Fruit fly (Drosophila melanogaster) whole organism, embryonic: ENCODE results near the gene D.

ENCODE experiments used
- Atf-2 ChIP-seq: fragments of 200-800 bp; sonication (Bioruptor generic); optimal IDR thresholded peaks from 2 replicates; lab custom pipeline; 2016; ENCODE audit warnings: missing biosample characterization, missing genetic modification characterization
- B-H1 ChIP-seq: fragments of 200-800 bp; sonication (Bioruptor generic); IDR thresholded peaks from 3 replicates; pipeline ENCODE4 v1.3.6; 2022; ENCODE audit warnings: missing biosample characterization, missing genetic modification characterization
- CG10321 ChIP-seq: fragments of 200-800 bp; sonication (Bioruptor generic); IDR thresholded peaks from 2 replicates; pipeline ENCODE4 v1.3.6; 2022; ENCODE audit warnings: missing biosample characterization, missing genetic modification characterization
- CG11504 ChIP-seq: fragments of 200-800 bp; sonication (Bioruptor generic); optimal IDR thresholded peaks from 3 replicates; lab custom pipeline; 2019; ENCODE audit warnings: missing biosample characterization, mild to moderate bottlenecking, missing genetic modification characterization, moderate library complexity
- CG12219 ChIP-seq: fragments of 200-800 bp; sonication (Bioruptor generic); optimal IDR thresholded peaks from 3 replicates; lab custom pipeline; 2018; ENCODE audit warnings: missing biosample characterization, mild to moderate bottlenecking, missing genetic modification characterization
- CG13894 ChIP-seq: fragments of 200-800 bp; sonication (Bioruptor generic); optimal IDR thresholded peaks from 3 replicates; lab custom pipeline; 2018; ENCODE audit warnings: missing biosample characterization, mild to moderate bottlenecking, missing genetic modification characterization, moderate library complexity
- CG14050 ChIP-seq: fragments of 200-800 bp; sonication (Bioruptor generic); IDR thresholded peaks from 3 replicates; pipeline ENCODE4 v1.3.6; 2022; ENCODE audit warnings: missing biosample characterization, missing genetic modification characterization
- CG14710 ChIP-seq: fragments of 200-800 bp; sonication (Bioruptor generic); optimal IDR thresholded peaks from 3 replicates; lab custom pipeline; 2019; ENCODE audit warnings: missing biosample characterization, mild to moderate bottlenecking, missing genetic modification characterization, moderate library complexity
- CG14965 ChIP-seq: fragments of 200-800 bp; sonication (Bioruptor generic); optimal IDR thresholded peaks from 2 replicates; lab custom pipeline; 2016; ENCODE audit warnings: missing biosample characterization, missing genetic modification characterization, borderline replicate concordance
- CG15073 ChIP-seq: fragments of 200-800 bp; sonication (Bioruptor generic); optimal IDR thresholded peaks from 2 replicates; lab custom pipeline; 2016; ENCODE audit warnings: missing biosample characterization, missing genetic modification characterization
- CG15601 ChIP-seq: fragments of 200-800 bp; sonication (Bioruptor generic); optimal IDR thresholded peaks from 3 replicates; lab custom pipeline; 2019; ENCODE audit warnings: missing biosample characterization, mild to moderate bottlenecking, missing genetic modification characterization, moderate library complexity
- CG15696 ChIP-seq: fragments of 200-800 bp; sonication (Bioruptor generic); optimal IDR thresholded peaks from 2 replicates; lab custom pipeline; 2019; ENCODE audit warnings: missing biosample characterization, mild to moderate bottlenecking, missing genetic modification characterization, moderate library complexity
- CG1603 ChIP-seq: fragments of 200-800 bp; sonication (Bioruptor generic); optimal IDR thresholded peaks from 2 replicates; lab custom pipeline; 2019; ENCODE audit warnings: missing biosample characterization, mild to moderate bottlenecking, missing genetic modification characterization, moderate library complexity
- CG17186 ChIP-seq: fragments of 200-800 bp; sonication (Bioruptor generic); optimal IDR thresholded peaks from 3 replicates; lab custom pipeline; 2017; ENCODE audit warnings: missing biosample characterization, missing genetic modification reagents, missing genetic modification characterization
- CG2129 ChIP-seq: fragments of 200-800 bp; sonication (Bioruptor generic); IDR thresholded peaks from 2 replicates; pipeline ENCODE4 v1.3.6; 2022; ENCODE audit warnings: missing biosample characterization, missing genetic modification characterization; ENCODE audit not compliant: partially characterized antibody
- CG2889 ChIP-seq: fragments of 200-800 bp; sonication (Bioruptor generic); IDR thresholded peaks from 3 replicates; pipeline ENCODE4 v1.3.6; 2022; ENCODE audit warnings: missing biosample characterization, missing genetic modification characterization
- CG30403 ChIP-seq: fragments of 200-800 bp; sonication (Bioruptor generic); optimal IDR thresholded peaks from 3 replicates; lab custom pipeline; 2016; ENCODE audit warnings: missing biosample characterization, missing genetic modification characterization
- CG33213 ChIP-seq: fragments of 200-800 bp; sonication (Bioruptor generic); optimal IDR thresholded peaks from 3 replicates; lab custom pipeline; 2016; ENCODE audit warnings: missing biosample characterization, missing genetic modification characterization
- CG34224 ChIP-seq: fragments of 200-800 bp; sonication (Bioruptor generic); IDR thresholded peaks from 3 replicates; pipeline ENCODE4 v1.3.6; 2022; ENCODE audit warnings: missing biosample characterization, missing genetic modification characterization; ENCODE audit not compliant: partially characterized antibody
- CG6791 ChIP-seq: fragments of 200-800 bp; sonication (Bioruptor generic); IDR thresholded peaks from 3 replicates; pipeline ENCODE4 v1.3.6; 2022; ENCODE audit warnings: missing biosample characterization, missing genetic modification characterization; ENCODE audit not compliant: partially characterized antibody
- CG7357 ChIP-seq: fragments of 200-800 bp; sonication (Bioruptor generic); IDR thresholded peaks from 3 replicates; pipeline ENCODE4 v1.3.6; 2022; ENCODE audit warnings: missing biosample characterization, missing genetic modification characterization
- CG9876 ChIP-seq: fragments of 200-800 bp; sonication (Bioruptor generic); optimal IDR thresholded peaks from 2 replicates; lab custom pipeline; 2016; ENCODE audit warnings: missing biosample characterization, missing genetic modification characterization
- Chrac-16 ChIP-seq: fragments of 200-800 bp; sonication (Bioruptor generic); optimal IDR thresholded peaks from 3 replicates; lab custom pipeline; 2016; ENCODE audit warnings: missing biosample characterization, missing genetic modification characterization
- D19B ChIP-seq: fragments of 200-800 bp; sonication (Bioruptor generic); optimal IDR thresholded peaks from 2 replicates; lab custom pipeline; 2017; ENCODE audit warnings: missing biosample characterization, mild to moderate bottlenecking, missing genetic modification characterization
- Fer3 ChIP-seq: fragments of 200-800 bp; sonication (Bioruptor generic); optimal IDR thresholded peaks from 2 replicates; lab custom pipeline; 2018; ENCODE audit warnings: missing biosample characterization, mild to moderate bottlenecking, missing genetic modification characterization, moderate library complexity
- Gug ChIP-seq: fragments of 200-800 bp; sonication (Bioruptor generic); IDR thresholded peaks from 4 replicates; pipeline ENCODE4 v1.3.6; 2022; ENCODE audit warnings: missing biosample characterization, missing genetic modification characterization
- HmgD ChIP-seq: fragments of 200-800 bp; sonication (Bioruptor generic); optimal IDR thresholded peaks from 3 replicates; lab custom pipeline; 2016; ENCODE audit warnings: missing biosample characterization, missing genetic modification characterization
- Kr ChIP-seq: fragments of 200-800 bp; sonication (Bioruptor generic); optimal IDR thresholded peaks from 2 replicates; lab custom pipeline; 2017; ENCODE audit warnings: missing biosample characterization, mild to moderate bottlenecking, missing genetic modification characterization
- Lhr ChIP-seq: fragments of 200-800 bp; sonication (Bioruptor generic); optimal IDR thresholded peaks from 3 replicates; lab custom pipeline; 2017; ENCODE audit warnings: mild to moderate bottlenecking, missing biosample characterization, missing genetic modification reagents, missing genetic modification characterization
- Oaz ChIP-seq: fragments of 200-800 bp; sonication (Bioruptor generic); IDR thresholded peaks from 2 replicates; pipeline ENCODE4 v1.3.6; 2022; ENCODE audit warnings: missing biosample characterization, missing genetic modification characterization
- Sry-β ChIP-seq: fragments of 200-800 bp; sonication (Bioruptor generic); optimal IDR thresholded peaks from 2 replicates; lab custom pipeline; 2018; ENCODE audit warnings: missing biosample characterization, mild to moderate bottlenecking, missing genetic modification characterization, moderate library complexity
- ab ChIP-seq: fragments of 200-800 bp; sonication (Bioruptor generic); optimal IDR thresholded peaks from 2 replicates; lab custom pipeline; 2016; ENCODE audit warnings: missing biosample characterization, missing genetic modification characterization
- abd-A ChIP-seq: fragments of 200-800 bp; sonication (Bioruptor generic); optimal IDR thresholded peaks from 3 replicates; lab custom pipeline; 2019; ENCODE audit warnings: missing biosample characterization, mild to moderate bottlenecking, missing genetic modification characterization, moderate library complexity
- bigmax ChIP-seq: fragments of 200-800 bp; sonication (Bioruptor generic); optimal IDR thresholded peaks from 2 replicates; lab custom pipeline; 2018; ENCODE audit warnings: missing biosample characterization, mild to moderate bottlenecking, missing genetic modification characterization
- chinmo ChIP-seq: fragments of 200-800 bp; sonication (Bioruptor generic); IDR thresholded peaks from 4 replicates; pipeline ENCODE4 v1.3.6; 2022; ENCODE audit warnings: missing biosample characterization, missing genetic modification characterization; ENCODE audit not compliant: partially characterized antibody
- corto ChIP-seq: fragments of 200-800 bp; sonication (Bioruptor generic); optimal IDR thresholded peaks from 2 replicates; lab custom pipeline; 2016; ENCODE audit warnings: missing biosample characterization, mild to moderate bottlenecking, missing genetic modification characterization, moderate library complexity
- danr ChIP-seq: fragments of 200-800 bp; sonication (Bioruptor generic); IDR thresholded peaks from 2 replicates; pipeline ENCODE4 v1.3.6; 2022; ENCODE audit warnings: missing biosample characterization, missing genetic modification characterization
- dm ChIP-seq: fragments of 200-800 bp; sonication (Bioruptor generic); optimal IDR thresholded peaks from 3 replicates; lab custom pipeline; 2016; ENCODE audit warnings: missing biosample characterization, missing genetic modification characterization
- gsb-n ChIP-seq: fragments of 200-800 bp; sonication (Bioruptor generic); optimal IDR thresholded peaks from 3 replicates; lab custom pipeline; 2018; ENCODE audit warnings: missing biosample characterization, mild to moderate bottlenecking, missing genetic modification characterization
- hkb ChIP-seq, 2 experiments: fragments of 200-800 bp in 1 of 2; fragments of >200 bp in 1 of 2; sonication (Bioruptor generic) in 1 of 2; IDR thresholded peaks in 1 of 2; optimal IDR thresholded peaks in 1 of 2; 2 replicates each; pipeline versions ENCODE4 v1.3.6 to Lab custom; 2017 to 2022; ENCODE audit warnings: missing biosample characterization in 1 of 2, missing genetic modification characterization in 1 of 2
- kay ChIP-seq: fragments of 200-800 bp; sonication (Bioruptor generic); optimal IDR thresholded peaks from 2 replicates; lab custom pipeline; 2016; ENCODE audit warnings: missing biosample characterization, missing genetic modification characterization
- luna ChIP-seq: fragments of 200-800 bp; sonication (Bioruptor generic); optimal IDR thresholded peaks from 2 replicates; lab custom pipeline; 2016; ENCODE audit warnings: missing biosample characterization, missing genetic modification characterization
- oc ChIP-seq: fragments of 200-800 bp; sonication (Bioruptor generic); optimal IDR thresholded peaks from 2 replicates; lab custom pipeline; 2018; ENCODE audit warnings: missing biosample characterization, mild to moderate bottlenecking, missing genetic modification characterization, moderate library complexity
- onecut ChIP-seq: fragments of 200-800 bp; sonication (Bioruptor generic); IDR thresholded peaks from 2 replicates; pipeline ENCODE4 v1.3.6; 2022; ENCODE audit warnings: missing biosample characterization, missing genetic modification characterization
- pzg ChIP-seq: fragments of 200-800 bp; sonication (Bioruptor generic); optimal IDR thresholded peaks from 3 replicates; lab custom pipeline; 2018; ENCODE audit warnings: missing biosample characterization, mild to moderate bottlenecking, missing genetic modification characterization, moderate library complexity
- sens ChIP-seq: fragments of 200-800 bp; sonication (Bioruptor generic); peaks from one replicate; lab custom pipeline; 2016; ENCODE audit warnings: missing biosample characterization, missing genetic modification characterization
- slbo ChIP-seq: fragments of 200-800 bp; sonication (Bioruptor generic); IDR thresholded peaks from 2 replicates; pipeline ENCODE4 v1.3.6; 2022; ENCODE audit warnings: missing biosample characterization, missing genetic modification characterization
- twi ChIP-seq: fragments of 200-800 bp; optimal IDR thresholded peaks from 2 replicates; lab custom pipeline; 2019; ENCODE audit warnings: missing biosample characterization, mild to moderate bottlenecking, missing genetic modification characterization, moderate library complexity
- vnd ChIP-seq: fragments of 200-800 bp; sonication (Bioruptor generic); IDR thresholded peaks from 3 replicates; pipeline ENCODE4 v1.3.6; 2022; ENCODE audit warnings: missing biosample characterization, missing genetic modification characterization; ENCODE audit not compliant: partially characterized antibody
- vvl ChIP-seq: fragments of 200-800 bp; sonication (Bioruptor generic); IDR thresholded peaks from 2 replicates; pipeline ENCODE4 v1.3.6; 2022; ENCODE audit warnings: missing biosample characterization, missing genetic modification characterization

Gene D

dm6 chr3L:14217677-14218254 is 39.3 kb upstream of the D start, which contains the start of gene CG7768 (continued):
- TF ChIP-seq chinmo (GFP tag; lab: Robert Waterston, UW) = no peak
- TF ChIP-seq Oaz (GFP tag; lab: Robert Waterston, UW) = 0 out of 2 replicates have a peak, but pooled peaks have one; percentile 19
- no peak for TF ChIP-seq twi (tag; lab: Kevin White, UChicago)
- peak; percentile 6 for TF ChIP-seq CG14965
- TF ChIP-seq B-H1 (GFP tag; lab: Robert Waterston, UW) = no peak
- TF ChIP-seq abd-A (tag; lab: Kevin White, UChicago) = no peak
- TF ChIP-seq CG33213 (GFP tag; lab: Kevin White, UChicago) = peak; percentile 32
- TF ChIP-seq kay (GFP tag; lab: Kevin White, UChicago) = no peak
- no peak for TF ChIP-seq danr (GFP tag; lab: Robert Waterston, UW)
- no peak for TF ChIP-seq corto (GFP tag; lab: Kevin White, UChicago)
- no peak for TF ChIP-seq slbo (GFP tag; lab: Robert Waterston, UW)
- TF ChIP-seq ab = no peak
- peak; percentile 63 for TF ChIP-seq luna (GFP tag; lab: Kevin White, UChicago)
- TF ChIP-seq CG15696 (tag; lab: Kevin White, UChicago) = peak; percentile 60
- peak; percentile 54; the same call in 1 of the 2 replicates for TF ChIP-seq CG10321
- TF ChIP-seq Lhr (GFP tag; lab: Kevin White, UChicago) = no peak
- no peak for TF ChIP-seq CG2129 (GFP tag; lab: Robert Waterston, UW)
- TF ChIP-seq vnd (GFP tag; lab: Robert Waterston, UW) = no peak
- peak; percentile 66 for TF ChIP-seq Fer3
- no peak for TF ChIP-seq CG34224
- no peak for TF ChIP-seq pzg (GFP tag; lab: Kevin White, UChicago)
- TF ChIP-seq CG30403 (GFP tag; lab: Kevin White, UChicago) = peak; percentile 2
- no peak for TF ChIP-seq CG15073 (GFP tag; lab: Kevin White, UChicago)
- no peak for TF ChIP-seq CG2889 (GFP tag; lab: Robert Waterston, UW)
- TF ChIP-seq Gug (GFP tag; lab: Robert Waterston, UW) = no peak
- TF ChIP-seq bigmax (GFP tag; lab: Kevin White, UChicago) = peak; percentile 6
- peak; percentile 17 for TF ChIP-seq CG14710
- TF ChIP-seq CG6791 (GFP tag; lab: Robert Waterston, UW) = no peak
- TF ChIP-seq Chrac-16 = no peak
- TF ChIP-seq Kr (GFP tag; lab: Kevin White, UChicago) = no peak
- TF ChIP-seq CG7357 (GFP tag; lab: Robert Waterston, UW) = no peak
- no peak for TF ChIP-seq Sry-β (GFP tag; lab: Kevin White, UChicago)

dm6 chr3L:14216140-14216539 is 37.7 kb upstream of the D start:
- peak; percentile 7 for TF ChIP-seq CG13894 (tag; lab: Kevin White, UChicago)
- peak; percentile 53 for TF ChIP-seq oc (tag; lab: Kevin White, UChicago)
- no peak for TF ChIP-seq dm (GFP tag; lab: Kevin White, UChicago)
- TF ChIP-seq CG9876 = no peak
- TF ChIP-seq Atf-2 (GFP tag; lab: Kevin White, UChicago) = no peak
- no peak for TF ChIP-seq HmgD (GFP tag; lab: Kevin White, UChicago)
- TF ChIP-seq CG17186 (GFP tag; lab: Kevin White, UChicago) = no peak
- TF ChIP-seq abd-A (tag; lab: Kevin White, UChicago) = peak; percentile 8
- TF ChIP-seq hkb (optimal IDR thresholded peaks at IDR 0.05; lab: Kevin White, UChicago) = no peak
- TF ChIP-seq hkb (GFP tag; IDR thresholded peaks at IDR 0.05; lab: Robert Waterston, UW) = no peak
- TF ChIP-seq gsb-n = peak; percentile 1
- TF ChIP-seq onecut (GFP tag; lab: Robert Waterston, UW) = peak; percentile 69
- TF ChIP-seq vvl (GFP tag; lab: Robert Waterston, UW) = 0 out of 2 replicates have a peak, but pooled peaks have one; percentile 28
- no peak for TF ChIP-seq CG12219 (GFP tag; lab: Kevin White, UChicago)
- peak; percentile 2 for TF ChIP-seq sens (GFP tag; lab: Kevin White, UChicago)
- 0 out of 4 replicates have a peak, but pooled peaks have one; percentile 15 for TF ChIP-seq chinmo (GFP tag; lab: Robert Waterston, UW)
- TF ChIP-seq CG14050 (GFP tag; lab: Robert Waterston, UW) = no peak
- TF ChIP-seq CG2889 (GFP tag; lab: Robert Waterston, UW) = no peak
- TF ChIP-seq CG1603 (tag; lab: Kevin White, UChicago) = no peak
- TF ChIP-seq CG15601 (tag; lab: Kevin White, UChicago) = no peak
- TF ChIP-seq D19B (GFP tag; lab: Kevin White, UChicago) = no peak
- no peak for TF ChIP-seq CG11504 (tag; lab: Kevin White, UChicago)
